Worm (Caenorhabditis elegans) whole organism, L4/young adult: ENCODE results near the gene F19G12.11.
"Not testable (repeated sequence)": the region's sequence is repeated elsewhere in the genome, so short reads cannot be mapped to it uniquely, and the experiment has no call there.

Experiments used
- W03F9.2 ChIP-seq: fragments of 150-350 bp; optimal IDR thresholded peaks from 2 replicates; lab custom pipeline; 2014; ENCODE audit warnings: missing biosample characterization, missing genetic modification characterization
- dao-5 ChIP-seq: sonication (generic microtip); optimal IDR thresholded peaks from 2 replicates; lab custom pipeline; 2016; ENCODE audit warnings: missing genotype, missing genetic modification characterization, moderate library complexity, missing compliant biosample characterization
- him-1 ChIP-seq: sonication (generic microtip); optimal IDR thresholded peaks from 2 replicates; lab custom pipeline; 2016; ENCODE audit warnings: missing genotype, missing genetic modification reagents, missing genetic modification characterization, missing compliant biosample characterization

F19G12.11 gene

DNA sequence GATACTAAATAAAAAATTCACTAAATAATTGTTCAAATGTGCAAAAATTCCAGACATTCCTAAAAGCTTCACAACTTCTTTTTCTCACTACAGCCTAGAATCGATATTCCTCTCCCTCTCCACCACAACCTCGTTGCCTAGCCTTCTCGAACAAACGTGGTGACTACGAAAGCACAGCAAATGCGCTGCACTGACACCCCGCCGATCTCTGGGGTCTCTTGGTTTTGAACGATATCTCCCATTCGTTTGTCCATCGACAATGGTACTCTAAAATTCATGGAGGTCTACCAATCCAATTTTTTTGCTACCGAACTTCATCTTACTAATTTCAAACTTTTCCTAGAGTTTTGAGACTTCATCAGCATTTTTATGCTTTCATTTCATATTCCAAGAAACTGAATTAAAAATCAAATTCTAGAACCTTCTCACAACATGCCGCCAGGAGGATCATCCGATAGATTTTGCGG is 24.1 kb upstream of the F19G12.11 start, which contains the start of gene W05H7.1:
Gene W05H7.1 (plus strand): TSS at position 417 of the 467 bp plus-strand sequence.
- TF ChIP-seq W03F9.2 (tag; lab: Kevin White, UChicago), result no peak
- TF ChIP-seq dao-5 (tag; lab: Kevin White, UChicago), result no peak
- TF ChIP-seq him-1, result no peak

DNA sequence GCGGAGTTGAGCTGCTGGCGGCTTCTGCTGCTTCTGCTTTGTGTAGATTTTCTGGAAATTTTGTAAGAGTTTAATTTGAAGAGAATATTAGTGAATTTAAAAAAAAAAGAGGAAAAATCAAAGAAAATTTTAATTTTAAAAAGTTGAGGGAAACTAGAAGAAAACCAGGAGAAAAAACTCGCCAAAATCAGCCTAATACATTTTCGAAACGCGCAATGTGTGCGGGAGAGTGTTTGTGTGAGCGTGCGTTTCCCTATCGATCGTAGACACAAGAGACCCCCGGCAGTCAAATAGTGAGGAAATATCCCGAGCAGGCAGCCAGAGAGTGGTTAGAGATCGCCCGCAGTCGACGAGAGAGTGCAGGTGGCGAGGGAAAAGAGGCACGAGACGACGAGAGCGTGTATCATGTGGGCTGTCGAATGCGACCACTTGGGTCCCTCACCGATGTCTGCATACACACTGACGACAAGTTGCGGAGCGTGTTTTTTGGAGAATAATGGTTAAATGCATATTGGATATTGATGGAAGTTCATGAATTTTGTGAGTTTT is 20.3 kb upstream of the F19G12.11 start, which contains the start of gene zfp-3:
Gene zfp-3 (minus strand): TSS at position 51 of the 549 bp plus-strand sequence.
- TF ChIP-seq dao-5 (tag; lab: Kevin White, UChicago) (peak; percentile 62), W03F9.2 (tag; lab: Kevin White, UChicago) (peak; percentile 72), him-1 (peak; percentile 80)

DNA sequence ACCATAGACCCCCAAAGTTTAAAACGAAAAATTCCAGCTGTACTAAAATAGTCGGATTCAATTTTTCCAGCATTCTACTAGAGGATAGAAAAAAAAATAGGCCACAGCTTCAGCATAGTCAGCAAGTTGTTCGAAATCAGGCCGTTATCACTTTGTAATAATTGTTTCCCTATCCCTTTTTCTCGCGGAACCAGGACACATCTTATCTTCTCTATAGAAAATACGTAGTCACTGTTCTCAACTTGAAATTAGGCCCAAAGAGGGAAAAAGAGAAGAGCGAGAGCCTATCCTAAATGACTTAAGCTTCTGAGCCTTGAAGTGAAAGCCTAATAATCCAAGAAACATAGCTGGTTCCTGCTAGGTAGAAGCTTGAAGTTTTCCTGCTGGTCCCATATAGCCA is 19.4 kb upstream of the F19G12.11 start:
- TF ChIP-seq dao-5 (tag; lab: Kevin White, UChicago) (no peak), him-1 (no peak), W03F9.2 (tag; lab: Kevin White, UChicago) (no peak)

DNA sequence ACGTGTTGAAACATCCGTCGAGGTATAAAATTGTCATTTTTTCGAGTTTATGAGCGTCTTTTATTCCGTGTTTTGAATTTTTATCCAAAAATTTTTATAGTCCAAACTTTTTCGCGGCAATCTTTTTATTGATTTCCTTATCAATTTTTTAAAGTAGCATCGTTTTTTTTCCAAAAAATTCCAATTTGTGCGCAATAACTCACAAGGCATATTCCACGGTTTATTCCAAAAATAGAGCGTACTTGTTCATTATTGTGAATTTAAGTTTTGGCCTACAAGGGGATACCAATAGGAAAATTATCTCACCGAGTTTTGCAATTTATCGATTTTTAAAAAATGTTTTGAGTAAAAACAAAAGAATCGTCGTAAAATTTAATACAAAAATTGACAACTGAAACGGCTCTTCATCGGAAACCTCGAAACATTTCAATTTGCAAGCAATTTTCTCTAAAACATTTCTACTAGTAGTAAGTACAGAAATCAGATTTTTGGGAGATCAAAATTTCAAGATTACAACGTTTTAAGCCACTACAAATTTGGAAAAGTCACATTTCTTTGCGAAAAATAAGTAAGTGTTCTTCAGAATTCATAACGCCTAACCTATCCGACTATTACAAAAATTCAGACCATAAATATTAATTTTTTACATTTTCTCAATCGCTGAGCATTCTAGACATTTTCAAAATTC is 17.4 kb upstream of the F19G12.11 start:
- TF ChIP-seq him-1 (no peak), dao-5 (tag; lab: Kevin White, UChicago) (no peak), W03F9.2 (tag; lab: Kevin White, UChicago) (no peak)

DNA sequence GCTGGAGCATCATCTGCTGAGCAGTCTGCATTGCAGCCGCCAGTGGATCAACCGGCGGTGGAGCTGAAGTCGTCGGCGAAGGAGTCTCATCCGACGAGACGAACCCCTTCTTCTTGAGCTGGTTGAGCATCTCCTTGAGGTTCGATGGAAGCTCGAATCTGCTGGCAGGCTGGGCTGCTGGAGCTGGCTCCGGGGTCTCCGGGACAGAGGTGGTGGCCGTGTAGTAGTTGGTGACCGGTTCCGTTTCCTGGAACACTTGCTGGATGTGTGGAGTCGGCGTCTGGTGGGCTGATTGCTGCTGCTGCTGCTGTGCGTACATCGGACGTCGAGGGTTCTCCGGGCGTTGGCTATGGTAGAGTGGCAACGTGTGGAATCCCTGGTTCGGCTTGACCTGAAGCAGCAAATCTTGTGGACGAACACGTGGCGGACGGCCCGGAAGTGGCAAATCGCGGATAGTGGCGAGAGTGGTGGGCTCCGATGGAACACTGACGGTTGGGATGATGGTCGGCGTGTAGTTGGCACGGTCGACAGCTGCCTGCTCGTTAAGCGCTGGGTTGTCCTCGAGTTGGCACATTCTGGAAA is 15.4 kb upstream of the F19G12.11 start:
- TF ChIP-seq W03F9.2 (tag; lab: Kevin White, UChicago), result no peak
- TF ChIP-seq dao-5 (tag; lab: Kevin White, UChicago), result no peak

DNA sequence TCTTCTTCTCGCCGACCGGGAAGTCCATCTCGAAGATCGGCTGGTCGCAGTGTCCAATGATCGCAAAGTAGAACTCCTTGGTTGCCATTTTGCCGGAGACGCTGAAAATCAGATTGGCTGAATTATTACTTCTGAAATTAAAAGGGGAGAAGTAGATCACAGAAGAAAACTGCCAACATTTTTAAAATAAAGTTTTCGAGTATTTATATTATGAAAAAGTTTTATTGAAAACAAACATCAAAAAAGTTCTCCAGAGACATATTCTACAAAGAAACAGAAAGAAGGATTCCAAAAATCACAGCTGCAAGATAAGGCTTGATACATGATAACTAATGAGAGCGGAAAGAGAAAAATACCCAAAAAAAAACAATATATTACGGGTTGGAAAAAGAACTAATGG is 13.8 kb upstream of the F19G12.11 start, which contains the start of gene sedl-1:
Gene sedl-1 (minus strand): TSS at position 101 of the 400 bp plus-strand sequence.
- TF ChIP-seq him-1 (no peak), W03F9.2 (tag; lab: Kevin White, UChicago) (no peak), dao-5 (tag; lab: Kevin White, UChicago) (no peak)

DNA sequence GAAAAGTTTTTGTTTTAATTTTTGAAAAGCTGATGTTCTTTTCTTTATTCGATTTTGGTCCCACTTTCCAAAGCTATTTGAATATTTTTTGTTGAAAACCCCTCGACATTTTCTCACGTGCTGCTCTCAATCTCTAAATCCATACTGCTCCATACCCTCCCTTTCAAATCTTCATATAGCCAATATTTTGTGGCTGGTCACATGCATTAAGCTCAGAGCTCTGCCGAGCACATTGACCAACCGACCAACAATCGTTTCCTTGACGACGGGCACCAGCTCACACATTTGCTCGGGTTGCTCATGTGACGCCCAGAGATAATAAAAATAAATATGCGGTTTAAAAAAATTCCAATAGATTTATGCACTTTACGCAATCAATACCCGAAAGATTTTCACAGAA is 12.6 kb upstream of the F19G12.11 start:
- no peak for TF ChIP-seq W03F9.2 (tag; lab: Kevin White, UChicago)
- TF ChIP-seq dao-5 (tag; lab: Kevin White, UChicago), result no peak
- no peak for TF ChIP-seq him-1

DNA sequence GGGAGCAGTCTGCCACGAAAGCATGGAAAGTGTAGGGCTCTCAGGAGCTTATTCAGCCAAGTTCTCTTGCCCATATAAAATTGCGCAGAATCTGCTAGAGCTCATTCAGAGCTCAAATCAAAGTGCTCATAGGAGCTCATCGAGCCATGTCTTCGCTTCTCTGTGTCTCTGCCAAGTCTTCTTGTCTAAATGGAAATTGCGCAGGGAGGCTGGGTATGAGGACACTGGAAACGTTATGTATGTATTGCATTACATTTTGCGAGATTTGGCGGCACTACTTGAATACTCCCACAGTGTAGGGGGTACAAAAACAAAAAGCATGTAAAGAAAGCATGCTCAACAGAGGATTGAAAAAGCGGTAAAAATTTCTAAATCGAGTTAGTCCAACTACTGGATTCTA is 10.8 kb upstream of the F19G12.11 start:
- TF ChIP-seq dao-5 (tag; lab: Kevin White, UChicago) (no peak), him-1 (no peak), W03F9.2 (tag; lab: Kevin White, UChicago) (no peak)

DNA sequence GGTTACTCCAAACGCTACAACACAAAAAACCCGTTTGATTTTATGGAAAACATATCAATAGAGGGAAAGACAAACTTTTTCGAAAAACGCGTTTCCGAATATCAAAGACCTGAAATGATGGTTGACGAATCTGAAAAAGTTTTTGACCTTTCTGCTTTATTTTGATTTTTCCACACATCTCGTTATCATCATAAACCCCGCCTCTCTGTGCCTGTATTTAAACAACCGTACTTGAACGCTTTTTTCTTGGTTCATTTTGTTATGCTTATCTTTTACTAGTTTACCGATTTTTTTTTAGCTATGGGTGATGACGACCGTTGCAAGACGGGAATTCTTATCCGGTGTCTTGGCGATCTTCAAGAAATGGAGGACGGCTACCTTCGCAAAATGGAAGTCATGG is 4.4 kb upstream of the F19G12.11 start, which contains the start of gene F19G12.1:
Gene F19G12.1 (plus strand): TSS at position 301 of the 400 bp plus-strand sequence.
- not testable (repeated sequence) for TF ChIP-seq dao-5 (tag; lab: Kevin White, UChicago); him-1; W03F9.2 (tag; lab: Kevin White, UChicago)

DNA sequence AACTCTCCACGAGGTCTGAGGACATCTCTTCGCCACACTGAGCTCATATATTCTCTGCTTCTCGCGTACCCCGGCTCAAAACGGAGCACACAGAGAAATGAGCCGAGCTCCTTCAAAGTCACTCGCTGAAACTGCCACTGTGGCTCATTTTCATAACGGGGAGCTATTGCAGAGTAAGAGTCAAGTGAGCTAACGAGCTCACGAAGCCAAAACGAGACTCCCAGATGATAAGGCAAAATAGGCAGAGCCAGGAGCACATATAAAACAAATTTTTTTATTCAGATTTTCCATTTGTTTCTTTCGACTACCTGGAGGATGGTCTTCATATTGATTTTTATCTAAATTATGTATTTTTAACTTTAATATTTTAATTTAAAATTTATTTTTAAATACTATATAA is 1.8 kb downstream of the F19G12.11 start, which contains the start of gene F19G12.3:
Gene F19G12.3 (plus strand): TSS at position 301 of the 400 bp plus-strand sequence.
- no peak for TF ChIP-seq him-1
- TF ChIP-seq dao-5 (tag; lab: Kevin White, UChicago), result no peak

DNA sequence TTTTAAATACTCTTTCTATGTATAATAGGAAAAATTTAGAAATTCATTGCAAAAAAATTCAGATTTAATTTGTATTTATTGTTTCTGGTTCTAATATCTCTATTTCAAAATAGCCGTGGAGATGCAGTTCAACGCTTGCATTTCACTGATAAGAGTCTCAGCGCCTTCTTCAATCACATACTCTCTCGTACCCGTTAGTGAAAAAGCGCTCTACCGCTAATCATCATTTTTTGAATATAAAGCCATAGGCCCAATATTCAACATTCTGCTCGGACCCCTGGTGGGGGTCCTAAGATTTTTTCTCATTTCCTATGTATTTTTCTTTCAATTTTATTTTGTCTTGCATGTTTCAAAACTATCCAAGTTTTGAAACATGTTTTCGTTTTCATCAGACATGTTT is 5.8 kb downstream of the F19G12.11 start:
- no peak for TF ChIP-seq dao-5 (tag; lab: Kevin White, UChicago)
- no peak for TF ChIP-seq him-1
- no peak for TF ChIP-seq W03F9.2 (tag; lab: Kevin White, UChicago)

DNA sequence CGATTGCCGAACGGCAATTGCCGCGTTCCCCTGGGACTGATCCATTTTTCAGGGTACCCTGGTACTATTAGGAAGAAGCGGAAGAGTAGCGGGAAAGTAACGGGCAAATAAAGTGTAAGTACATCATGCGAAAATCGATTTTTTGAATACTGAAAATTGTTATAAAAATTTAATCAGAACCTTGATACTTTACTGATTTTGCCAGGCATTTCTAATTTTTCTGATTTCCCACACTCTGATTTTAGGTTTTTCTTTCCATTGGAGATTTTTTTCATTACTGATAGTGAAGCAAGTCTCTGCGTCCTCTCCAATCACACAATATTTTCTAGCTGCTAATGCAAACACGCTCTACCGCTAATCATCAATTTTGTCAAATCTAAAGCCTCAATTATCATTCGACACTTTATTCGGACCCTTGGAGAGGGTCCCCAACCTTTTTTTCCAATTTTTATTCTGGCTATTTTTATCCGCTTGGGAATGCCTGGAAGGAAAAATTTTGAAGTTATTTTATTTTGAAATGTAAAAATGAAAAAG is 7.1 kb downstream of the F19G12.11 start, which contains the start of gene F19G12.9:
Gene F19G12.9 (plus strand): TSS at position 51 of the 534 bp plus-strand sequence.
- TF ChIP-seq W03F9.2 (tag; lab: Kevin White, UChicago) (no peak), him-1 (no peak), dao-5 (tag; lab: Kevin White, UChicago) (no peak)

DNA sequence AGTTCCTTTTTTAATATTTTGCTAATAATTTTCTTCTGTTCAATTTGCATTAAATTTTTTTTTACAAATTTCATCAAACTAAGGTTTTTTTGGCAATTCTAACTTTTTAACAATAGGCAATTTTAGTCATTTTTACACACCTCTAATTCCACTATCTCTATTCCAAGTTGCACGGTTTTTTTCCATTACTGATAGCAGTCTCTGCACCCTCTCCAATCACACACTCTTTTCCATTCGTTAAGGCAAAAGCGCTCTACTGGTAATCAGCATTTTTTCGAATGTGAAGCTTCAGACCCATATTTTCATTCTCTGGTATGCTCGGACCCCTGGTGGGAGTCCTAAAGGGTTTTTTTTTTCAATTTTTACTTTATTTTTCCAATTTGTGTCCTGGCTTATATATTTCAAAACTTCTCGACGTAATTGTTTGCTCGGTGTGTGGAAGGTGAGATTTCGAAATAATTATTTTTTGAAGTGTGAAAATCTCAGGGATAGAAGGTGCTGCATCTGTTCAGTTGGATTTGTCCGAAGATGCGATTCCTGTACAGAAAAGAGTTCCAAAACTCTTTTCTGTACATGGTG is 9.5 kb downstream of the F19G12.11 start, which contains the start of the genes F19G12.4 and F19G12.8:
Gene F19G12.4 (plus strand): TSS at position 529 of the 579 bp plus-strand sequence.
Gene F19G12.8 (plus strand): TSS at position 545 of the 579 bp plus-strand sequence.
- TF ChIP-seq dao-5 (tag; lab: Kevin White, UChicago) (no peak), him-1 (no peak), W03F9.2 (tag; lab: Kevin White, UChicago) (no peak)
